Worm (Caenorhabditis elegans): ENCODE measurements around the gene Y38H6C.4.

- TF ChIP-seq T20F7.1 (GFP tag; optimal IDR thresholded peaks at IDR 0.05) (no peak), lin-39 (tag; optimal IDR thresholded peaks at IDR 0.05) (no peak), nhr-77 (tag; optimal IDR thresholded peaks at IDR 0.05) (no peak), nhr-237 (tag; optimal IDR thresholded peaks at IDR 0.05) (no peak), mxl-3 (GFP tag; optimal IDR thresholded peaks at IDR 0.05) (no peak), lin-13 (GFP tag; optimal IDR thresholded peaks at IDR 0.05) (no peak), mdl-1 (tag; optimal IDR thresholded peaks at IDR 0.05) (no peak)
Measured at ce11 chrV:20500405-20500804, 4.5 kb downstream of the Y38H6C.4 start, which contains the start of gene dct-14.

Data from whole organism, L4 larva.